Fruit fly (Drosophila melanogaster) whole organism, wandering third instar larva: Measurements from ENCODE around the gene Ugt35E1.

Experiments
- Abd-B ChIP-seq: fragments of >200 bp; optimal IDR thresholded peaks from 2 replicates; lab custom pipeline; 2017; ENCODE audit warnings: missing biosample characterization, missing genetic modification characterization
- CG32264 ChIP-seq: fragments of 200-800 bp; sonication (Bioruptor generic); optimal IDR thresholded peaks from 2 replicates; lab custom pipeline; 2016; ENCODE audit warnings: missing biosample characterization, missing genetic modification characterization
- CG9705 ChIP-seq: fragments of 200-800 bp; sonication (Bioruptor generic); optimal IDR thresholded peaks from 2 replicates; lab custom pipeline; 2018; ENCODE audit warnings: missing biosample characterization, mild to moderate bottlenecking, missing genetic modification characterization
- CrebA ChIP-seq: fragments of 200-800 bp; sonication (Bioruptor generic); optimal IDR thresholded peaks from 2 replicates; lab custom pipeline; 2016; ENCODE audit warnings: missing biosample characterization, mild to moderate bottlenecking, missing genetic modification characterization, borderline replicate concordance
- Dfd ChIP-seq: fragments of >200 bp; optimal IDR thresholded peaks from 2 replicates; lab custom pipeline; 2017; ENCODE audit warnings: missing biosample characterization, missing genetic modification characterization
- Dif ChIP-seq: fragments of 200-275, 200-300 bp; sonication (Bioruptor generic); optimal IDR thresholded peaks from 2 replicates; lab custom pipeline; 2018; ENCODE audit warnings: missing biosample characterization, missing genetic modification characterization; ENCODE audit not compliant: partially characterized antibody
- GATAd ChIP-seq: sonication (Bioruptor generic); optimal IDR thresholded peaks from 2 replicates; lab custom pipeline; 2016; ENCODE audit warnings: missing biosample characterization, missing genetic modification characterization
- HLH106 ChIP-seq: fragments of 200-800 bp; optimal IDR thresholded peaks from 3 replicates; lab custom pipeline; 2019; ENCODE audit warnings: missing biosample characterization, mild to moderate bottlenecking, missing genetic modification characterization, moderate library complexity
- Hnf4 ChIP-seq: fragments of 200-800 bp; sonication (Bioruptor generic); optimal IDR thresholded peaks from 2 replicates; lab custom pipeline; 2016; ENCODE audit warnings: missing biosample characterization, mild to moderate bottlenecking, missing genetic modification characterization
- Hr78 ChIP-seq: fragments of >200 bp; optimal IDR thresholded peaks from 2 replicates; lab custom pipeline; 2017; ENCODE audit warnings: missing biosample characterization, missing genetic modification characterization
- Hr83 ChIP-seq: fragments of 200-300 bp; sonication (Bioruptor generic); optimal IDR thresholded peaks from 2 replicates; lab custom pipeline; 2016; ENCODE audit warnings: missing biosample characterization, mild to moderate bottlenecking, missing genetic modification characterization, moderate library complexity; ENCODE audit not compliant: poor library complexity, severe bottlenecking
- Jra ChIP-seq: sonication (Bioruptor generic); optimal IDR thresholded peaks from 2 replicates; lab custom pipeline; 2016; ENCODE audit warnings: missing biosample characterization, missing genetic modification characterization
- Mio ChIP-seq: sonication (Bioruptor generic); optimal IDR thresholded peaks from 2 replicates; lab custom pipeline; 2016; ENCODE audit warnings: missing biosample characterization, missing genetic modification characterization
- Myc ChIP-seq: fragments of >200 bp; optimal IDR thresholded peaks from 2 replicates; lab custom pipeline; 2017
- N ChIP-seq: fragments of >200 bp; optimal IDR thresholded peaks from 2 replicates; lab custom pipeline; 2018; ENCODE audit warnings: missing biosample characterization, missing external identifiers, missing genetic modification characterization
- OdsH ChIP-seq: fragments of 200-800 bp; sonication (Bioruptor generic); optimal IDR thresholded peaks from 2 replicates; lab custom pipeline; 2016; ENCODE audit warnings: missing biosample characterization, mild to moderate bottlenecking, missing genetic modification characterization
- Rel ChIP-seq, 2 experiments: fragments of 200-800 bp; sonication (Bioruptor generic) in 1 of 2; optimal IDR thresholded peaks; 2 replicates in 1 of 2; 3 replicates in 1 of 2; lab custom pipeline; 2016 to 2019; ENCODE audit warnings: mild to moderate bottlenecking in 2 of 2, missing biosample characterization in 2 of 2, missing genetic modification characterization in 2 of 2, moderate library complexity in 1 of 2
- Sp1 ChIP-seq: fragments of 200-800 bp; sonication (Bioruptor generic); optimal IDR thresholded peaks from 3 replicates; lab custom pipeline; 2019; ENCODE audit warnings: missing biosample characterization, mild to moderate bottlenecking, missing genetic modification characterization, moderate library complexity
- Vsx2 ChIP-seq: fragments of 200-300, 225-300 bp; sonication (Bioruptor generic); optimal IDR thresholded peaks from 2 replicates; lab custom pipeline; 2018; ENCODE audit warnings: missing biosample characterization, missing genetic modification characterization; ENCODE audit not compliant: partially characterized antibody
- br ChIP-seq: fragments of 200-800 bp; sonication (Bioruptor generic); optimal IDR thresholded peaks from 2 replicates; lab custom pipeline; 2016; ENCODE audit warnings: missing biosample characterization, missing genetic modification characterization
- brk ChIP-seq: fragments of 200-800 bp; sonication (Bioruptor generic); optimal IDR thresholded peaks from 2 replicates; lab custom pipeline; 2016; ENCODE audit warnings: missing biosample characterization, mild to moderate bottlenecking, missing genetic modification characterization
- dl ChIP-seq, 2 experiments: fragments of 175-275, 200-275 bp in 1 of 2; fragments of 200-275 bp in 1 of 2; sonication (Bioruptor generic); optimal IDR thresholded peaks; lab custom pipeline; 2018; ENCODE audit warnings: mild to moderate bottlenecking in 2 of 2, missing biosample characterization in 2 of 2, missing genetic modification characterization in 2 of 2, moderate library complexity in 2 of 2; ENCODE audit not compliant: partially characterized antibody in 2 of 2, insufficient read depth in 1 of 2
- dmrt93B ChIP-seq: fragments of 200-800 bp; sonication (Bioruptor generic); optimal IDR thresholded peaks from 2 replicates; lab custom pipeline; 2018; ENCODE audit warnings: missing biosample characterization, mild to moderate bottlenecking, missing genetic modification characterization
- dsf ChIP-seq: sonication (Bioruptor generic); optimal IDR thresholded peaks from 2 replicates; lab custom pipeline; 2016; ENCODE audit warnings: missing biosample characterization, missing genetic modification characterization, borderline replicate concordance
- ey ChIP-seq: fragments of 200-800 bp; sonication (Bioruptor generic); optimal IDR thresholded peaks from 2 replicates; lab custom pipeline; 2016; ENCODE audit warnings: missing biosample characterization, missing genetic modification characterization
- foxo ChIP-seq, 2 experiments: fragments of 200-800 bp; sonication (Bioruptor generic); optimal IDR thresholded peaks; 2 replicates in 1 of 2; 3 replicates in 1 of 2; lab custom pipeline; 2016 to 2017; ENCODE audit warnings: missing biosample characterization in 2 of 2, missing genetic modification characterization in 2 of 2
- fru ChIP-seq: fragments of 200-800 bp; sonication (Bioruptor generic); optimal IDR thresholded peaks from 3 replicates; lab custom pipeline; 2016; ENCODE audit warnings: missing biosample characterization, mild to moderate bottlenecking, missing genetic modification characterization
- h ChIP-seq: fragments of 200-800 bp; sonication (Bioruptor generic); optimal IDR thresholded peaks from 3 replicates; lab custom pipeline; 2016; ENCODE audit warnings: missing biosample characterization, mild to moderate bottlenecking, missing genetic modification characterization
- jim ChIP-seq: fragments of 175-275, 200-325 bp; sonication (Bioruptor generic); optimal IDR thresholded peaks from 2 replicates; lab custom pipeline; 2016; ENCODE audit warnings: missing biosample characterization, mild to moderate bottlenecking, missing genetic modification characterization
- lola ChIP-seq: fragments of >200 bp; optimal IDR thresholded peaks from 2 replicates; lab custom pipeline; 2017; ENCODE audit warnings: missing biosample characterization, missing genetic modification characterization
- pan ChIP-seq: fragments of >200 bp; optimal IDR thresholded peaks from 2 replicates; lab custom pipeline; 2017
- psq ChIP-seq: fragments of 200-800 bp; sonication (Bioruptor generic); optimal IDR thresholded peaks from 3 replicates; lab custom pipeline; 2017; ENCODE audit warnings: missing biosample characterization, mild to moderate bottlenecking, missing genetic modification characterization, moderate library complexity
- rgr ChIP-seq: fragments of 200-800 bp; sonication (Bioruptor generic); optimal IDR thresholded peaks from 3 replicates; lab custom pipeline; 2016; ENCODE audit warnings: missing biosample characterization, mild to moderate bottlenecking, missing genetic modification characterization
- sage ChIP-seq: fragments of 200-800 bp; sonication (Bioruptor generic); optimal IDR thresholded peaks from 2 replicates; lab custom pipeline; 2016; ENCODE audit warnings: missing biosample characterization, mild to moderate bottlenecking, missing genetic modification characterization
- sv ChIP-seq: fragments of 200-800 bp; sonication (Bioruptor generic); optimal IDR thresholded peaks from 3 replicates; lab custom pipeline; 2016; ENCODE audit warnings: missing biosample characterization, missing genetic modification characterization
- tai ChIP-seq: sonication (Bioruptor generic); optimal IDR thresholded peaks from 2 replicates; lab custom pipeline; 2016; ENCODE audit warnings: missing biosample characterization, missing genetic modification characterization
- usp ChIP-seq: fragments of >200 bp; optimal IDR thresholded peaks from 2 replicates; lab custom pipeline; 2017; ENCODE audit warnings: missing biosample characterization, missing genetic modification characterization
- woc ChIP-seq: sonication (Bioruptor generic); optimal IDR thresholded peaks from 2 replicates; lab custom pipeline; 2016; ENCODE audit warnings: missing biosample characterization, mild to moderate bottlenecking, missing genetic modification characterization

The Ugt35E1 gene

DNA sequence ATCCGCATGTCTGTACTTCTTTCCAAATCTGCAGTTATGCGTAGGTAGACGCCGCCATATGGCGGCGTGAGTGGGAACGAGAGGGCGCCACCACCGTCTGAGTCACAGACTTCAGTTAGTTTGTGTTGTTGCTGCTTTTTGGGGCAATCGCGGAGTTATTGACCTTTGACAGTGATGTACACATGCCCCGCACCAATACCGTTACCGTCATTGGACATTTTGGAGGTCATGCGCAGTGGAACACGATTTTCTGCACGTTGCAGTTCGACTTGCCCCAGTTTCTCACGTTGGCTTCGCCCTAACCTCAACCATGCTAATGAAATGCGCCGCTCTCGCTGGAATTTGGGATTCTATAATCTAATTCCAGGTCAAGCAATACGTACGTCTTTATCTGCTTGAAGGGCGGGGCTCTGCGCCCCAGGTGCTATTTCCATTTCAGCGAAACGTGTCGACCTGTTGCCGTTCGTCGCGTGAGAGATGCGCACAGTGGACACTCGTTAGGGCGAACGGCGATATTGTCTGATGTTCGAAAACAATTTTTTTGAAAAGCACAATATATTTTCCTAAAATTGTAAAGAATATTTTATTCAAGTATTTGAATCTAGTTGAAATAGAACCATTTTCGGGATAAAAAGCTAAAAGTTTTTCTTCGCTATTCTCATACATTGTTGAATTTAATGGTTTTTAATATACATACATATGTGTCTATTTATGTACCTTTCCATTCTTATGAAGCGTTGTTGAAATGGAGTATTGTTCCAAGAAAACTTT lies 45.6 kb upstream of the Ugt35E1 start:
- TF ChIP-seq Mio (GFP tag; lab: Kevin White, UChicago) (no peak), HLH106 (peak; percentile 73), jim (GFP tag; lab: Kevin White, UChicago) (no peak), Dfd (GFP tag; lab: Kevin White, UChicago) (no peak), N (GFP tag; lab: Kevin White, UChicago) (no peak), Myc (lab: Kevin White, UChicago) (peak; percentile 71), Dif (GFP tag; lab: Kevin White, UChicago) (no peak), CG9705 (GFP tag; lab: Kevin White, UChicago) (peak; percentile 40), Hnf4 (GFP tag; lab: Kevin White, UChicago) (peak; percentile 61), Vsx2 (GFP tag; lab: Kevin White, UChicago) (no peak), tai (GFP tag; lab: Kevin White, UChicago) (no peak), dsf (no peak), CG32264 (GFP tag; lab: Kevin White, UChicago) (no peak), h (GFP tag; lab: Kevin White, UChicago) (peak; percentile 74), Jra (GFP tag; lab: Kevin White, UChicago) (peak; percentile 88), CrebA (GFP tag; lab: Kevin White, UChicago) (no peak), brk (GFP tag; lab: Kevin White, UChicago) (no peak), ey (peak; percentile 65), sage (GFP tag; lab: Kevin White, UChicago) (no peak), dmrt93B (GFP tag; lab: Kevin White, UChicago) (peak; percentile 41), fru (GFP tag; lab: Kevin White, UChicago) (peak; percentile 60), Abd-B (GFP tag; lab: Kevin White, UChicago) (no peak), psq (peak; percentile 63), br (GFP tag; lab: Kevin White, UChicago) (peak; percentile 36), GATAd (GFP tag; lab: Kevin White, UChicago) (no peak), dl (GFP tag; optimal IDR thresholded peaks at IDR 0.05; lab: Kevin White, UChicago; ENCODE audit: insufficient read depth in 1 of 2, partially characterized antibody in 2 of 2) (peak in 1 of 2 experiments; percentile 4), sv (GFP tag; lab: Kevin White, UChicago) (peak; percentile 55), rgr (GFP tag; lab: Kevin White, UChicago) (peak; percentile 77), Hr83 (GFP tag; lab: Kevin White, UChicago) (peak; percentile 66), usp (GFP tag; lab: Kevin White, UChicago) (no peak), woc (GFP tag; lab: Kevin White, UChicago) (peak; percentile 82), lola (GFP tag; lab: Kevin White, UChicago) (no peak), OdsH (GFP tag; lab: Kevin White, UChicago) (peak; percentile 62), foxo (GFP tag; optimal IDR thresholded peaks at IDR 0.05; lab: Kevin White, UChicago) (peak in 1 of 2 experiments; percentile 80), pan (lab: Kevin White, UChicago) (no peak), Rel (GFP tag; optimal IDR thresholded peaks at IDR 0.05; lab: Kevin White, UChicago) (no peak), Rel (tag; optimal IDR thresholded peaks at IDR 0.05; lab: Kevin White, UChicago) (peak; percentile 64), Sp1 (GFP tag; lab: Kevin White, UChicago) (peak; percentile 59), Hr78 (GFP tag; lab: Kevin White, UChicago) (no peak)

- TF ChIP-seq Abd-B (GFP tag; lab: Kevin White, UChicago) (no peak), dl (GFP tag; optimal IDR thresholded peaks at IDR 0.05; lab: Kevin White, UChicago; ENCODE audit: insufficient read depth in 1 of 2, partially characterized antibody in 2 of 2) (no peak), foxo (GFP tag; optimal IDR thresholded peaks at IDR 0.05; lab: Kevin White, UChicago) (peak in 1 of 2 experiments; percentile 71), Myc (lab: Kevin White, UChicago) (peak; percentile 51), h (GFP tag; lab: Kevin White, UChicago) (peak; percentile 64), Hnf4 (GFP tag; lab: Kevin White, UChicago) (peak; percentile 66), woc (GFP tag; lab: Kevin White, UChicago) (peak; percentile 48), br (GFP tag; lab: Kevin White, UChicago) (peak; percentile 40), ey (peak; percentile 49), OdsH (GFP tag; lab: Kevin White, UChicago) (peak; percentile 13), CG32264 (GFP tag; lab: Kevin White, UChicago) (no peak), Sp1 (GFP tag; lab: Kevin White, UChicago) (peak; percentile 66), tai (GFP tag; lab: Kevin White, UChicago) (no peak), dmrt93B (GFP tag; lab: Kevin White, UChicago) (peak; percentile 24), Jra (GFP tag; lab: Kevin White, UChicago) (peak; percentile 65), jim (GFP tag; lab: Kevin White, UChicago) (no peak), Vsx2 (GFP tag; lab: Kevin White, UChicago) (no peak), CG9705 (GFP tag; lab: Kevin White, UChicago) (peak; percentile 17), Hr78 (GFP tag; lab: Kevin White, UChicago) (no peak), Mio (GFP tag; lab: Kevin White, UChicago) (no peak), usp (GFP tag; lab: Kevin White, UChicago) (no peak), lola (GFP tag; lab: Kevin White, UChicago) (no peak), sv (GFP tag; lab: Kevin White, UChicago) (peak; percentile 58), Dfd (GFP tag; lab: Kevin White, UChicago) (no peak), dsf (peak; percentile 46), psq (peak; percentile 63), brk (GFP tag; lab: Kevin White, UChicago) (peak; percentile 77), CrebA (GFP tag; lab: Kevin White, UChicago) (no peak), rgr (GFP tag; lab: Kevin White, UChicago) (peak; percentile 57), HLH106 (peak; percentile 43), N (GFP tag; lab: Kevin White, UChicago) (no peak), pan (lab: Kevin White, UChicago) (no peak), Rel (GFP tag; optimal IDR thresholded peaks at IDR 0.05; lab: Kevin White, UChicago) (no peak), Rel (tag; optimal IDR thresholded peaks at IDR 0.05; lab: Kevin White, UChicago) (peak; percentile 52), fru (GFP tag; lab: Kevin White, UChicago) (peak; percentile 63)
These were observed 44.0 kb upstream of the Ugt35E1 start, which contains the start of the genes SdhC and Tctp for dm6 chr3R:11209801-11210402. TSS of gene SdhC (minus strand) at chr3R:11209849. TSS of gene Tctp (plus strand) at chr3R:11210247.
